Fruit fly (Drosophila melanogaster) whole organism, embryonic: Measurements from ENCODE around the gene tutl.
A peak's percentile ranks its signal among the peaks of the same experiment; 100 is the strongest.

Experiments used
- Atf3 ChIP-seq: fragments of 200-800 bp; sonication (Bioruptor generic); optimal IDR thresholded peaks from 3 replicates; lab custom pipeline; 2016; ENCODE audit warnings: missing biosample characterization, missing genetic modification characterization
- Bdp1 ChIP-seq: fragments of 200-800 bp; sonication (Bioruptor generic); optimal IDR thresholded peaks from 3 replicates; lab custom pipeline; 2016; ENCODE audit warnings: missing biosample characterization, missing genetic modification characterization
- CG10267 ChIP-seq: fragments of 200-800 bp; sonication (Bioruptor generic); optimal IDR thresholded peaks from 2 replicates; lab custom pipeline; 2018; ENCODE audit warnings: missing biosample characterization, mild to moderate bottlenecking, missing genetic modification characterization, moderate library complexity
- CG10543 ChIP-seq: fragments of 200-800 bp; sonication (Bioruptor generic); optimal IDR thresholded peaks from 3 replicates; lab custom pipeline; 2017; ENCODE audit warnings: missing biosample characterization, mild to moderate bottlenecking, missing genetic modification characterization, moderate library complexity
- CG10979 ChIP-seq: fragments of 200-800 bp; sonication (Bioruptor generic); optimal IDR thresholded peaks from 2 replicates; lab custom pipeline; 2018; ENCODE audit warnings: missing biosample characterization, mild to moderate bottlenecking, missing genetic modification characterization, moderate library complexity
- CG11085 ChIP-seq: fragments of 200-800 bp; sonication (Bioruptor generic); IDR thresholded peaks from 2 replicates; pipeline ENCODE4 v1.3.6; 2022; ENCODE audit warnings: missing biosample characterization, missing genetic modification characterization
- CG11456 ChIP-seq: fragments of 200-800 bp; sonication (Bioruptor generic); IDR thresholded peaks from 3 replicates; pipeline ENCODE4 v1.3.6; 2022; ENCODE audit warnings: missing biosample characterization, missing genetic modification characterization
- CG12744 ChIP-seq: fragments of 200-800 bp; sonication (Bioruptor generic); optimal IDR thresholded peaks from 2 replicates; lab custom pipeline; 2016; ENCODE audit warnings: missing biosample characterization, missing genetic modification characterization
- CG14860 ChIP-seq: fragments of 200-800 bp; sonication (Bioruptor generic); IDR thresholded peaks from 3 replicates; pipeline ENCODE4 v1.3.6; 2022; ENCODE audit warnings: missing biosample characterization, missing genetic modification characterization; ENCODE audit not compliant: partially characterized antibody
- CG17829 ChIP-seq: fragments of 200-800 bp; optimal IDR thresholded peaks from 2 replicates; lab custom pipeline; 2019; ENCODE audit warnings: missing biosample characterization, mild to moderate bottlenecking, missing genetic modification characterization, moderate library complexity
- CG2875 ChIP-seq: fragments of 200-800 bp; sonication (Bioruptor generic); optimal IDR thresholded peaks from 2 replicates; lab custom pipeline; 2017; ENCODE audit warnings: missing biosample characterization, mild to moderate bottlenecking, missing genetic modification characterization, missing genetic modification reagents
- CG3163 ChIP-seq: fragments of 200-800 bp; sonication (Bioruptor generic); optimal IDR thresholded peaks from 3 replicates; lab custom pipeline; 2016; ENCODE audit warnings: missing biosample characterization, missing genetic modification characterization
- CG4707 ChIP-seq: fragments of 200-800 bp; sonication (Bioruptor generic); optimal IDR thresholded peaks from 2 replicates; lab custom pipeline; 2018; ENCODE audit warnings: missing biosample characterization, mild to moderate bottlenecking, missing genetic modification characterization, moderate library complexity
- CG6175 ChIP-seq: fragments of 200-800 bp; sonication (Bioruptor generic); IDR thresholded peaks from 3 replicates; pipeline ENCODE4 v1.3.6; 2022; ENCODE audit warnings: missing biosample characterization, missing genetic modification characterization
- CG8281 ChIP-seq: fragments of 200-800 bp; sonication (Bioruptor generic); optimal IDR thresholded peaks from 2 replicates; lab custom pipeline; 2018; ENCODE audit warnings: missing biosample characterization, mild to moderate bottlenecking, missing genetic modification characterization, moderate library complexity
- Deaf1 ChIP-seq: fragments of 200-800 bp; optimal IDR thresholded peaks from 3 replicates; lab custom pipeline; 2019; ENCODE audit warnings: missing biosample characterization, mild to moderate bottlenecking, missing genetic modification characterization, moderate library complexity
- Dref ChIP-seq: fragments of 200-800 bp; sonication (Bioruptor generic); IDR thresholded peaks from 2 replicates; pipeline ENCODE4 v1.3.6; 2022; ENCODE audit warnings: missing biosample characterization, missing genetic modification characterization
- Drgx ChIP-seq: fragments of 200-800 bp; sonication (Bioruptor generic); IDR thresholded peaks from 2 replicates; pipeline ENCODE4 v1.3.6; 2022; ENCODE audit warnings: missing biosample characterization, missing genetic modification characterization
- Ets65A ChIP-seq: fragments of 200-800 bp; sonication (Bioruptor generic); peaks from one replicate; lab custom pipeline; 2016; ENCODE audit warnings: missing biosample characterization, missing genetic modification characterization
- Ets97D ChIP-seq: fragments of 200-800 bp; sonication (Bioruptor generic); optimal IDR thresholded peaks from 3 replicates; lab custom pipeline; 2016; ENCODE audit warnings: missing biosample characterization, missing genetic modification characterization
- Fer3 ChIP-seq: fragments of 200-800 bp; sonication (Bioruptor generic); optimal IDR thresholded peaks from 2 replicates; lab custom pipeline; 2018; ENCODE audit warnings: missing biosample characterization, mild to moderate bottlenecking, missing genetic modification characterization, moderate library complexity
- Hr51 ChIP-seq, 2 experiments: fragments of 200-800 bp; sonication (Bioruptor generic); optimal IDR thresholded peaks; 2 replicates in 1 of 2; 3 replicates in 1 of 2; lab custom pipeline; 2016 to 2018; ENCODE audit warnings: missing biosample characterization in 2 of 2, missing genetic modification characterization in 2 of 2, mild to moderate bottlenecking in 1 of 2, moderate library complexity in 1 of 2
- Jarid2 ChIP-seq: fragments of 200-800 bp; sonication (Bioruptor generic); optimal IDR thresholded peaks from 3 replicates; lab custom pipeline; 2017; ENCODE audit warnings: mild to moderate bottlenecking, missing biosample characterization, missing genetic modification reagents, missing genetic modification characterization
- Med ChIP-seq: fragments of 200-800 bp; sonication (Bioruptor generic); peaks from one replicate; lab custom pipeline; 2016; ENCODE audit warnings: missing biosample characterization, missing genetic modification characterization, mild to moderate bottlenecking, inconsistent platforms, moderate library complexity
- Nf-YA ChIP-seq: fragments of 200-800 bp; sonication (Bioruptor generic); IDR thresholded peaks from 2 replicates; pipeline ENCODE4 v1.3.6; 2022; ENCODE audit warnings: missing biosample characterization, missing genetic modification characterization
- Nf-YC ChIP-seq: fragments of 200-800 bp; optimal IDR thresholded peaks from 3 replicates; lab custom pipeline; 2019; ENCODE audit warnings: missing biosample characterization, mild to moderate bottlenecking, missing genetic modification characterization, moderate library complexity
- Scr ChIP-seq: fragments of 200-800 bp; sonication (Bioruptor generic); IDR thresholded peaks from 2 replicates; pipeline ENCODE4 v1.3.6; 2022; ENCODE audit warnings: missing biosample characterization, missing genetic modification characterization; ENCODE audit not compliant: partially characterized antibody
- Sox100B ChIP-seq: fragments of 200-800 bp; sonication (Bioruptor generic); optimal IDR thresholded peaks from 3 replicates; lab custom pipeline; 2018; ENCODE audit warnings: missing biosample characterization, mild to moderate bottlenecking, missing genetic modification characterization
- bowl ChIP-seq: fragments of 200-800 bp; sonication (Bioruptor generic); IDR thresholded peaks from 2 replicates; pipeline ENCODE4 v1.3.6; 2022; ENCODE audit warnings: missing biosample characterization, missing genetic modification characterization
- br ChIP-seq: fragments of >200 bp; optimal IDR thresholded peaks from 2 replicates; lab custom pipeline; 2017
- ci ChIP-seq: fragments of 200-800 bp; sonication (Bioruptor generic); IDR thresholded peaks from 3 replicates; pipeline ENCODE4 v1.3.6; 2022; ENCODE audit warnings: missing biosample characterization, missing genetic modification characterization
- crol ChIP-seq: fragments of 200-800 bp; sonication (Bioruptor generic); IDR thresholded peaks from 2 replicates; pipeline ENCODE4 v1.3.6; 2022; ENCODE audit warnings: missing biosample characterization, missing genetic modification characterization
- danr ChIP-seq: fragments of 200-800 bp; sonication (Bioruptor generic); IDR thresholded peaks from 2 replicates; pipeline ENCODE4 v1.3.6; 2022; ENCODE audit warnings: missing biosample characterization, missing genetic modification characterization
- dmrt99B ChIP-seq: fragments of 200-800 bp; sonication (Bioruptor generic); optimal IDR thresholded peaks from 2 replicates; lab custom pipeline; 2018; ENCODE audit warnings: missing biosample characterization, mild to moderate bottlenecking, missing genetic modification characterization, moderate library complexity
- fd3F ChIP-seq: fragments of 200-800 bp; sonication (Bioruptor generic); optimal IDR thresholded peaks from 2 replicates; lab custom pipeline; 2018; ENCODE audit warnings: missing biosample characterization, mild to moderate bottlenecking, missing genetic modification characterization, moderate library complexity
- lola ChIP-seq, 3 experiments: fragments of >200 bp in 2 of 3; fragments of 200-800 bp in 1 of 3; sonication (Bioruptor generic) in 1 of 3; optimal IDR thresholded peaks; 2 replicates each; lab custom pipeline; 2017 to 2019; ENCODE audit warnings: missing biosample characterization in 3 of 3, missing genetic modification characterization in 3 of 3, mild to moderate bottlenecking in 1 of 3, moderate library complexity in 1 of 3
- mld ChIP-seq: fragments of 200-800 bp; sonication (Bioruptor generic); IDR thresholded peaks from 3 replicates; pipeline ENCODE4 v1.3.6; 2022; ENCODE audit warnings: missing biosample characterization, missing genetic modification characterization; ENCODE audit not compliant: partially characterized antibody
- nom ChIP-seq: fragments of 200-800 bp; sonication (Bioruptor generic); optimal IDR thresholded peaks from 2 replicates; lab custom pipeline; 2017; ENCODE audit warnings: missing biosample characterization, missing genetic modification characterization, mild to moderate bottlenecking, moderate library complexity, missing genetic modification reagents
- org-1 ChIP-seq: fragments of 200-800 bp; sonication (Bioruptor generic); optimal IDR thresholded peaks from 2 replicates; lab custom pipeline; 2017; ENCODE audit warnings: missing biosample characterization, missing genetic modification characterization
- ranshi ChIP-seq: fragments of 200-800 bp; sonication (Bioruptor generic); IDR thresholded peaks from 2 replicates; pipeline ENCODE4 v1.3.6; 2022; ENCODE audit warnings: missing biosample characterization, missing genetic modification characterization
- sens ChIP-seq: fragments of 200-800 bp; sonication (Bioruptor generic); peaks from one replicate; lab custom pipeline; 2016; ENCODE audit warnings: missing biosample characterization, missing genetic modification characterization
- ttk ChIP-seq: fragments of 200-800 bp; sonication (Bioruptor generic); IDR thresholded peaks from 2 replicates; pipeline ENCODE4 v2.1.2; 2022; ENCODE audit warnings: missing biosample characterization, missing genetic modification characterization

tutl gene

DNA sequence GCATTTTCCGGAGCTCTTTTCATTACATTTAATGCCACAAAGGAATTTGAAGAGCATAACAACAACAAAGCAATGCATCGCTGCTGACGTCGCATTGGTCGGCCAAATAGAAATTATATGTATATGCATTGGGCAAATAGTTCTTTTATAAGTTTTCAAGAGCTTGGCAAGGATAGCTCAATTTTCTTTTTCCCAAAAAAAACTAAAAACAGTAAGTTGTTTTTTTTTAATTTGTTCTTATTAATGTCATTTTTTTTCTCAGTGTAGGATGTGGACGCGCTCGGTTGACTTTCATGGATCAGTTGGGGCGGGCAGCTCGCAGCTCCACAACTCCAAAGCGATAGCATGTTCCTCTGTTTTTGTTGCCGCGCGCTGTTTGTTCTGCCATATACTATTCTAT is 76.2 kb downstream of the tutl start:
- no peak for TF ChIP-seq CG17829 (tag; lab: Kevin White, UChicago)
- peak; percentile 73 for TF ChIP-seq sens
- TF ChIP-seq Nf-YA (GFP tag; lab: Robert Waterston, UW) = no peak
- TF ChIP-seq Jarid2 (GFP tag; lab: Kevin White, UChicago) = no peak
- TF ChIP-seq ci (GFP tag; lab: Robert Waterston, UW) = 0 out of 3 replicates have a peak, but pooled peaks have one; percentile 14
- TF ChIP-seq Sox100B (GFP tag; lab: Kevin White, UChicago) = no peak
- TF ChIP-seq CG12744 (GFP tag; lab: Kevin White, UChicago) = no peak
- peak in 1 of 2 experiments; percentile 11 for TF ChIP-seq Hr51 (GFP tag; optimal IDR thresholded peaks at IDR 0.05; lab: Kevin White, UChicago)
- peak; percentile 65 for TF ChIP-seq Drgx
- TF ChIP-seq lola (GFP tag; optimal IDR thresholded peaks at IDR 0.05; lab: Kevin White, UChicago) = peak in 1 of 3 experiments; percentile 62
- TF ChIP-seq Nf-YC (tag; lab: Kevin White, UChicago) = no peak

DNA sequence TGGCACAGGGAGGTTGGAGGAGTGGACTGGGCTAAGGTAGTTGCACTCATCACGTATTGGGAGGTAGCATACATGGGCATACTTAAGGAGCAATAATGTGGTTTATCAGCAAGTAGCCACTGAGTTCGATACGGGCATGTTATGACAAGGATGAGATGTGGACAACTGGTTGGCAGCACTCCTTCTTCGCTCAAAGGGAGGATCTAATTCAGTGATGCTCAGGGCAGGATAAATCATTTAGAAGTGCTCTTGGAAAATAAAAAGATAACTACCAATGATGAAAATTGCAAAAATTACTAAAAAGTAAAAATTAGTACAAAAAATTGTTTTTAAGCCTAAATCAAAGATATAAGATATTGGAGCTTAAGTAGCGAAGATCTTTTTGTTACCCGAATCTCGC is 77.9 kb downstream of the tutl start:
- TF ChIP-seq Ets65A (GFP tag; lab: Kevin White, UChicago) = peak; percentile 52
- no peak for TF ChIP-seq CG14860
- TF ChIP-seq, all 482 proteins: peak for 1

DNA sequence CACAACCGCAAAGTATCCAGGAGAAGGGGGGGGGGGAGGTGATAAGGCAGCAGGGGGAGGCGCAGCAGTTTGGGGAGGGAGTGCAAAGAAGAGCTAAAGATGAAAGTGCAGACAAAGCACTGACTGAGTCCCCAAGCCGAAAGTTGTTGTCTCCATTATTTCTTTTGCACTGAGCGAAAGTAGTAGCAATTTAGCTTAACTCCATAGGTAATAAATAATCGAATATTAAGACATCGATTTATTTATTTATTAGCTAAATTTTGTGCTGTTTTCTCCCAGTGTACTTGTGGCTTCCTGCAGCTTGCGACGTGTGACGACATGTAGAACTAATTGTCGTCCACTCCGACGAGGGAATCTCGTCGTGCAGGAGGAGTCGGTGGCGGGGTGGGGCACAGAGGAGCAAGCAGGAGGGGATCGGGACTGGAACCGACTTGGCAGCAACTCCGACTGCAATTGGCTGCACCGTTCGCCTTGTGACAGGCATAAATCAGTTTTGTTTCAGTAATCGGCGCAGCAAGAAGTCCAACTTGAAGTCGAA is 78.6 kb downstream of the tutl start, which contains the start of gene Traf4:
Gene Traf4, plus strand, starts transcription at position 488 of the 538 bp plus-strand sequence.
- TF ChIP-seq CG10267 (no peak), CG2875 (no peak), CG3163 (GFP tag; lab: Kevin White, UChicago) (no peak), Scr (GFP tag; lab: Robert Waterston, UW) (no peak), mld (GFP tag; lab: Robert Waterston, UW) (no peak), Deaf1 (tag; lab: Kevin White, UChicago) (no peak), Ets97D (GFP tag; lab: Kevin White, UChicago) (no peak), CG4707 (GFP tag; lab: Kevin White, UChicago) (no peak), Bdp1 (GFP tag; lab: Kevin White, UChicago) (no peak), Dref (GFP tag; lab: Robert Waterston, UW) (no peak), CG6175 (GFP tag; lab: Robert Waterston, UW) (no peak), CG10543 (GFP tag; lab: Kevin White, UChicago) (no peak), dmrt99B (no peak), CG10979 (tag; lab: Kevin White, UChicago) (no peak), crol (GFP tag; lab: Robert Waterston, UW) (peak; percentile 2; the same call in 1 of the 2 replicates), Drgx (peak; percentile 32), ttk (GFP tag; lab: Robert Waterston, UW) (no peak), fd3F (GFP tag; lab: Kevin White, UChicago) (no peak), ranshi (GFP tag; lab: Robert Waterston, UW) (no peak), Atf3 (GFP tag; lab: Kevin White, UChicago) (no peak), danr (GFP tag; lab: Robert Waterston, UW) (no peak), CG11085 (no peak), CG11456 (no peak), CG8281 (no peak), bowl (GFP tag; lab: Robert Waterston, UW) (no peak), br (lab: Kevin White, UChicago) (no peak), Jarid2 (GFP tag; lab: Kevin White, UChicago) (no peak), Fer3 (tag; lab: Kevin White, UChicago) (no peak), nom (GFP tag; lab: Kevin White, UChicago) (peak; percentile 63), org-1 (GFP tag; lab: Kevin White, UChicago) (no peak), Med (GFP tag; lab: Kevin White, UChicago) (peak; percentile 46)
- TF ChIP-seq, all 482 proteins: peak for 4
